Fruit fly (Drosophila melanogaster): ENCODE measurements around the gene eyg.
A peak's percentile ranks its signal among the peaks of the same experiment; 100 is the strongest.

eyg gene

DNA sequence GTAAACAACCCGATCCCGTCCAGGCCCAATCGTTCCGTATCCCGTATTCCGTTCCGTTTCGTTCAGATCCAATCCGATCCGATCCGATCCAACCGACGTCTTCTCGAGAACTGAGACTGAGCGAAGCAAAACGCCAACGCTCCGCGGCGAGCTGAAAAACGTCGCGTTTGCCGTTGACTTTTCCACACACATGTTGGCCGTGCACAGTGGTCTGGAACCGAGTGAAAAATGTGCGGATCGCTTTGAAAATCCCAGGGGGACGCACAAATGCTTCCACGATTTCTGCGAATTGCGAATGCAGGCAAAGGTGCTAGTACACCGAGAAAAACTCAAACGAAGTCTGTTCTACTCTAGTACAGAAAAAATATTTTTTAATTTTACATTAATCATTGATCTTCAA lies 17.1 kb upstream of the eyg start, which contains the start of gene CG10663 (continued):
- TF ChIP-seq twi (tag; optimal IDR thresholded peaks at IDR 0.05) (peak; percentile 96), hkb (optimal IDR thresholded peaks at IDR 0.05) (no peak), hkb (GFP tag; IDR thresholded peaks at IDR 0.05) (0 out of 2 replicates have a peak, but pooled peaks have one; percentile 15), CG6791 (GFP tag; IDR thresholded peaks at IDR 0.05; ENCODE audit: partially characterized antibody) (peak; percentile 68; the same call in 2 of the 3 replicates), CG8478 (optimal IDR thresholded peaks at IDR 0.05) (no peak), Jarid2 (GFP tag; optimal IDR thresholded peaks at IDR 0.05) (peak; percentile 89), Antp (GFP tag; optimal IDR thresholded peaks at IDR 0.05) (peak; percentile 22), CG8290 (GFP tag; optimal IDR thresholded peaks at IDR 0.05) (no peak), CG8290 (tag; optimal IDR thresholded peaks at IDR 0.05) (peak in 1 of 2 experiments; percentile 54), H15 (GFP tag; IDR thresholded peaks at IDR 0.05) (0 out of 3 replicates have a peak, but pooled peaks have one; percentile 30), NfI (GFP tag; optimal IDR thresholded peaks at IDR 0.05) (peak; percentile 20), mld (GFP tag; IDR thresholded peaks at IDR 0.05; ENCODE audit: partially characterized antibody) (peak; percentile 34; the same call in 1 of the 3 replicates), CG11695 (GFP tag; IDR thresholded peaks at IDR 0.05) (peak; percentile 43; the same call in 1 of the 3 replicates), so (GFP tag; IDR thresholded peaks at IDR 0.05) (peak; percentile 34; the same call in 1 of the 3 replicates), CG30403 (GFP tag; optimal IDR thresholded peaks at IDR 0.05) (no peak), lbe (GFP tag; optimal IDR thresholded peaks at IDR 0.05) (no peak), CG11085 (GFP tag; IDR thresholded peaks at IDR 0.05) (no peak), tio (GFP tag; optimal IDR thresholded peaks at IDR 0.05) (no peak), CG11504 (tag; optimal IDR thresholded peaks at IDR 0.05) (peak; percentile 85), CG15269 (tag; optimal IDR thresholded peaks at IDR 0.05) (peak; percentile 8), Sry-β (GFP tag; optimal IDR thresholded peaks at IDR 0.05) (no peak), Deaf1 (tag; optimal IDR thresholded peaks at IDR 0.05) (peak; percentile 81), caup (GFP tag; optimal IDR thresholded peaks at IDR 0.05; ENCODE audit: severe bottlenecking) (peak; percentile 2), Hsf (GFP tag; optimal IDR thresholded peaks at IDR 0.05) (no peak), E2f2 (GFP tag; IDR thresholded peaks at IDR 0.05) (peak; percentile 24; the same call in 1 of the 2 replicates), CG12104 (GFP tag; optimal IDR thresholded peaks at IDR 0.05) (no peak), ato (GFP tag; IDR thresholded peaks at IDR 0.05; ENCODE audit: partially characterized antibody) (peak; percentile 45), CG42726 (GFP tag; IDR thresholded peaks at IDR 0.05; ENCODE audit: partially characterized antibody) (0 out of 2 replicates have a peak, but pooled peaks have one; percentile 13), tna (GFP tag; IDR thresholded peaks at IDR 0.05; ENCODE audit: partially characterized antibody) (peak; percentile 51; the same call in 1 of the 2 replicates), CG2678 (tag; optimal IDR thresholded peaks at IDR 0.05) (peak; percentile 9), CG10321 (GFP tag; IDR thresholded peaks at IDR 0.05) (no peak), CG3847 (GFP tag; IDR thresholded peaks at IDR 0.05) (no peak), CG14860 (GFP tag; IDR thresholded peaks at IDR 0.05; ENCODE audit: partially characterized antibody) (peak; percentile 45; the same call in 2 of the 3 replicates), row (GFP tag; IDR thresholded peaks at IDR 0.05) (peak; percentile 72), cg (GFP tag; optimal IDR thresholded peaks at IDR 0.05) (peak; percentile 14), z (GFP tag; IDR thresholded peaks at IDR 0.05) (0 out of 3 replicates have a peak, but pooled peaks have one; percentile 48), CG15514 (GFP tag; optimal IDR thresholded peaks at IDR 0.05) (peak; percentile 12), HLH4C (GFP tag; IDR thresholded peaks at IDR 0.05; ENCODE audit: partially characterized antibody) (peak; percentile 53; the same call in 2 of the 3 replicates), CG34224 (GFP tag; IDR thresholded peaks at IDR 0.05; ENCODE audit: partially characterized antibody) (no peak), eyg (GFP tag; optimal IDR thresholded peaks at IDR 0.05) (peak; percentile 8), CG12659 (GFP tag; optimal IDR thresholded peaks at IDR 0.05) (no peak), CG2202 (tag; optimal IDR thresholded peaks at IDR 0.05) (peak; percentile 3), Bgb (GFP tag; IDR thresholded peaks at IDR 0.05; ENCODE audit: partially characterized antibody) (peak; percentile 41; the same call in 1 of the 2 replicates), CG18599 (GFP tag; optimal IDR thresholded peaks at IDR 0.05) (no peak), CG6175 (GFP tag; IDR thresholded peaks at IDR 0.05) (0 out of 3 replicates have a peak, but pooled peaks have one; percentile 15), Trl (optimal IDR thresholded peaks at IDR 0.05) (peak; percentile 2 to 17), Trl (GFP tag; optimal IDR thresholded peaks at IDR 0.05) (peak; percentile 4), CG10431 (GFP tag; optimal IDR thresholded peaks at IDR 0.05) (no peak), CG11696 (GFP tag; IDR thresholded peaks at IDR 0.05) (0 out of 2 replicates have a peak, but pooled peaks have one; percentile 2)
